Fruit fly (Drosophila melanogaster) whole organism, embryonic: ENCODE measurements around the gene beat-IIIc.

Experiments
- B-H2 ChIP-seq: fragments of 200-800 bp; sonication (Bioruptor generic); optimal IDR thresholded peaks from 2 replicates; lab custom pipeline; 2018; ENCODE audit warnings: missing biosample characterization, mild to moderate bottlenecking, missing genetic modification characterization
- CG11696 ChIP-seq: fragments of 200-800 bp; sonication (Bioruptor generic); IDR thresholded peaks from 2 replicates; pipeline ENCODE4 v1.3.6; 2022; ENCODE audit warnings: missing biosample characterization, missing genetic modification characterization
- CG12744 ChIP-seq: fragments of 200-800 bp; sonication (Bioruptor generic); optimal IDR thresholded peaks from 2 replicates; lab custom pipeline; 2016; ENCODE audit warnings: missing biosample characterization, missing genetic modification characterization
- CG12769 ChIP-seq: fragments of 200-800 bp; sonication (Bioruptor generic); optimal IDR thresholded peaks from 2 replicates; lab custom pipeline; 2019; ENCODE audit warnings: missing biosample characterization, mild to moderate bottlenecking, missing genetic modification characterization, moderate library complexity
- CG13424 ChIP-seq: fragments of 200-800 bp; sonication (Bioruptor generic); optimal IDR thresholded peaks from 2 replicates; lab custom pipeline; 2019; ENCODE audit warnings: missing biosample characterization, mild to moderate bottlenecking, missing genetic modification characterization, moderate library complexity
- CG15696 ChIP-seq: fragments of 200-800 bp; sonication (Bioruptor generic); optimal IDR thresholded peaks from 2 replicates; lab custom pipeline; 2019; ENCODE audit warnings: missing biosample characterization, mild to moderate bottlenecking, missing genetic modification characterization, moderate library complexity
- CG17612 ChIP-seq: fragments of 200-800 bp; sonication (Bioruptor generic); IDR thresholded peaks from 2 replicates; pipeline ENCODE4 v1.3.6; 2022; ENCODE audit warnings: missing biosample characterization, missing genetic modification characterization
- CG17802 ChIP-seq: fragments of 200-800 bp; sonication (Bioruptor generic); optimal IDR thresholded peaks from 2 replicates; lab custom pipeline; 2018; ENCODE audit warnings: missing biosample characterization, mild to moderate bottlenecking, missing genetic modification characterization, moderate library complexity
- CG17829 ChIP-seq: fragments of 200-800 bp; optimal IDR thresholded peaks from 2 replicates; lab custom pipeline; 2019; ENCODE audit warnings: missing biosample characterization, mild to moderate bottlenecking, missing genetic modification characterization, moderate library complexity
- CG18476 ChIP-seq: fragments of 200-800 bp; sonication (Bioruptor generic); optimal IDR thresholded peaks from 2 replicates; lab custom pipeline; 2016; ENCODE audit warnings: missing biosample characterization, mild to moderate bottlenecking, missing genetic modification characterization
- CG18764 ChIP-seq: fragments of 200-800 bp; sonication (Bioruptor generic); optimal IDR thresholded peaks from 3 replicates; lab custom pipeline; 2016; ENCODE audit warnings: missing biosample characterization, missing genetic modification characterization
- CG2202 ChIP-seq: fragments of 200-800 bp; sonication (Bioruptor generic); optimal IDR thresholded peaks from 2 replicates; lab custom pipeline; 2018; ENCODE audit warnings: missing biosample characterization, mild to moderate bottlenecking, missing genetic modification characterization
- CG3065 ChIP-seq: fragments of 200-800 bp; sonication (Bioruptor generic); optimal IDR thresholded peaks from 2 replicates; lab custom pipeline; 2016; ENCODE audit warnings: missing biosample characterization, missing genetic modification characterization
- CG31365 ChIP-seq: fragments of 200-800 bp; sonication (Bioruptor generic); optimal IDR thresholded peaks from 2 replicates; lab custom pipeline; 2018; ENCODE audit warnings: missing biosample characterization, mild to moderate bottlenecking, missing genetic modification characterization
- CG31388 ChIP-seq: fragments of 200-800 bp; sonication (Bioruptor generic); optimal IDR thresholded peaks from 2 replicates; lab custom pipeline; 2016; ENCODE audit warnings: missing biosample characterization, missing genetic modification characterization
- CG4617 ChIP-seq: fragments of 200-800 bp; sonication (Bioruptor generic); optimal IDR thresholded peaks from 3 replicates; lab custom pipeline; 2016; ENCODE audit warnings: missing biosample characterization, missing genetic modification characterization, borderline replicate concordance
- CG4730 ChIP-seq: fragments of 200-800 bp; sonication (Bioruptor generic); IDR thresholded peaks from 2 replicates; pipeline ENCODE4 v1.3.6; 2022; ENCODE audit warnings: missing biosample characterization, missing genetic modification characterization
- CG6175 ChIP-seq: fragments of 200-800 bp; sonication (Bioruptor generic); IDR thresholded peaks from 3 replicates; pipeline ENCODE4 v1.3.6; 2022; ENCODE audit warnings: missing biosample characterization, missing genetic modification characterization
- CG6813 ChIP-seq: fragments of 200-800 bp; sonication (Bioruptor generic); optimal IDR thresholded peaks from 2 replicates; lab custom pipeline; 2017; ENCODE audit warnings: missing biosample characterization, missing genetic modification characterization, mild to moderate bottlenecking, moderate library complexity, missing genetic modification reagents
- CG6854 ChIP-seq: fragments of 200-800 bp; sonication (Bioruptor generic); optimal IDR thresholded peaks from 3 replicates; lab custom pipeline; 2017; ENCODE audit warnings: missing biosample characterization, mild to moderate bottlenecking, missing genetic modification characterization
- CG8944 ChIP-seq: fragments of 200-800 bp; sonication (Bioruptor generic); optimal IDR thresholded peaks from 3 replicates; lab custom pipeline; 2016; ENCODE audit warnings: missing biosample characterization, missing genetic modification characterization
- CTCF ChIP-seq: fragments of 200-800 bp; sonication (Bioruptor generic); optimal IDR thresholded peaks from 2 replicates; lab custom pipeline; 2017; ENCODE audit warnings: missing biosample characterization, mild to moderate bottlenecking, missing genetic modification characterization, moderate library complexity
- Eip74EF ChIP-seq, 2 experiments: fragments of 200-800 bp in 1 of 2; fragments of >200 bp in 1 of 2; sonication (Bioruptor generic) in 1 of 2; optimal IDR thresholded peaks; 2 replicates each; lab custom pipeline; 2017 to 2019; ENCODE audit warnings: missing biosample characterization in 2 of 2, missing genetic modification characterization in 2 of 2, mild to moderate bottlenecking in 1 of 2, moderate library complexity in 1 of 2
- GATAe ChIP-seq: fragments of 200-800 bp; sonication (Bioruptor generic); conservative IDR thresholded peaks from 2 replicates; pipeline ENCODE4 v1.3.6; 2022; ENCODE audit warnings: missing biosample characterization, missing genetic modification characterization
- Hr3 ChIP-seq: fragments of 200-800 bp; sonication (Bioruptor generic); optimal IDR thresholded peaks from 3 replicates; lab custom pipeline; 2016; ENCODE audit warnings: missing biosample characterization, missing genetic modification characterization
- Hsf ChIP-seq: fragments of 200-800 bp; sonication (Bioruptor generic); optimal IDR thresholded peaks from 3 replicates; lab custom pipeline; 2016; ENCODE audit warnings: missing biosample characterization, missing genetic modification characterization
- Kr ChIP-seq: fragments of 200-800 bp; sonication (Bioruptor generic); optimal IDR thresholded peaks from 2 replicates; lab custom pipeline; 2017; ENCODE audit warnings: missing biosample characterization, mild to moderate bottlenecking, missing genetic modification characterization
- Mrtf ChIP-seq: fragments of 200-800 bp; sonication (Bioruptor generic); IDR thresholded peaks from 3 replicates; pipeline ENCODE4 v1.3.6; 2022; ENCODE audit warnings: missing biosample characterization, missing genetic modification characterization
- Neu2 ChIP-seq: fragments of 200-800 bp; sonication (Bioruptor generic); optimal IDR thresholded peaks from 3 replicates; lab custom pipeline; 2016; ENCODE audit warnings: missing biosample characterization, missing genetic modification characterization, borderline replicate concordance
- Nf-YC ChIP-seq: fragments of 200-800 bp; optimal IDR thresholded peaks from 3 replicates; lab custom pipeline; 2019; ENCODE audit warnings: missing biosample characterization, mild to moderate bottlenecking, missing genetic modification characterization, moderate library complexity
- Optix ChIP-seq: fragments of 200-800 bp; sonication (Bioruptor generic); IDR thresholded peaks from 3 replicates; pipeline ENCODE4 v1.3.6; 2022; ENCODE audit warnings: missing biosample characterization, missing genetic modification characterization
- Poxn ChIP-seq: fragments of 200-800 bp; sonication (Bioruptor generic); IDR thresholded peaks from 2 replicates; pipeline ENCODE4 v1.3.6; 2022; ENCODE audit warnings: missing biosample characterization, missing genetic modification characterization
- Ptx1 ChIP-seq: fragments of 200-800 bp; sonication (Bioruptor generic); IDR thresholded peaks from 2 replicates; pipeline ENCODE4 v1.3.6; 2022; ENCODE audit warnings: missing biosample characterization, missing genetic modification characterization
- Side ChIP-seq: fragments of 200-800 bp; sonication (Bioruptor generic); optimal IDR thresholded peaks from 2 replicates; lab custom pipeline; 2016; ENCODE audit warnings: missing biosample characterization, missing genetic modification characterization
- Sry-δ ChIP-seq: fragments of 200-800 bp; sonication (Bioruptor generic); optimal IDR thresholded peaks from 2 replicates; lab custom pipeline; 2016; ENCODE audit warnings: missing biosample characterization, missing genetic modification characterization
- Ssrp ChIP-seq: fragments of 200-800 bp; sonication (Bioruptor generic); optimal IDR thresholded peaks from 2 replicates; lab custom pipeline; 2018; ENCODE audit warnings: missing biosample characterization, mild to moderate bottlenecking, missing genetic modification characterization, moderate library complexity
- az2 ChIP-seq: fragments of 200-800 bp; sonication (Bioruptor generic); optimal IDR thresholded peaks from 3 replicates; lab custom pipeline; 2016; ENCODE audit warnings: missing biosample characterization, missing genetic modification characterization
- bab2 ChIP-seq: fragments of 200-800 bp; sonication (Bioruptor generic); optimal IDR thresholded peaks from 2 replicates; lab custom pipeline; 2016; ENCODE audit warnings: missing biosample characterization, missing genetic modification characterization
- bigmax ChIP-seq: fragments of 200-800 bp; sonication (Bioruptor generic); optimal IDR thresholded peaks from 2 replicates; lab custom pipeline; 2018; ENCODE audit warnings: missing biosample characterization, mild to moderate bottlenecking, missing genetic modification characterization
- cas ChIP-seq: fragments of 200-800 bp; sonication (Bioruptor generic); IDR thresholded peaks from 2 replicates; pipeline ENCODE4 v1.3.6; 2022; ENCODE audit warnings: missing biosample characterization, missing genetic modification characterization
- fd3F ChIP-seq: fragments of 200-800 bp; sonication (Bioruptor generic); optimal IDR thresholded peaks from 2 replicates; lab custom pipeline; 2018; ENCODE audit warnings: missing biosample characterization, mild to moderate bottlenecking, missing genetic modification characterization, moderate library complexity
- gsb ChIP-seq: fragments of 200-800 bp; sonication (Bioruptor generic); IDR thresholded peaks from 2 replicates; pipeline ENCODE4 v1.3.6; 2022; ENCODE audit warnings: missing biosample characterization, missing genetic modification characterization
- hth ChIP-seq: fragments of >200 bp; optimal IDR thresholded peaks from 2 replicates; lab custom pipeline; 2017; ENCODE audit warnings: inconsistent platforms
- jumu ChIP-seq: fragments of 200-800 bp; sonication (Bioruptor generic); optimal IDR thresholded peaks from 3 replicates; lab custom pipeline; 2016; ENCODE audit warnings: missing biosample characterization, missing genetic modification characterization
- kay ChIP-seq: fragments of 200-800 bp; sonication (Bioruptor generic); optimal IDR thresholded peaks from 2 replicates; lab custom pipeline; 2016; ENCODE audit warnings: missing biosample characterization, missing genetic modification characterization
- kni ChIP-seq: fragments of 200-800 bp; sonication (Bioruptor generic); optimal IDR thresholded peaks from 3 replicates; lab custom pipeline; 2017; ENCODE audit warnings: mild to moderate bottlenecking, missing biosample characterization, missing genetic modification reagents, missing genetic modification characterization
- luna ChIP-seq: fragments of 200-800 bp; sonication (Bioruptor generic); optimal IDR thresholded peaks from 2 replicates; lab custom pipeline; 2016; ENCODE audit warnings: missing biosample characterization, missing genetic modification characterization
- maf-S ChIP-seq: fragments of 200-800 bp; sonication (Bioruptor generic); optimal IDR thresholded peaks from 2 replicates; lab custom pipeline; 2016; ENCODE audit warnings: missing biosample characterization, missing genetic modification characterization
- nerfin-1 ChIP-seq: fragments of 200-800 bp; sonication (Bioruptor generic); optimal IDR thresholded peaks from 3 replicates; lab custom pipeline; 2019; ENCODE audit warnings: missing biosample characterization, mild to moderate bottlenecking, missing genetic modification characterization, moderate library complexity
- p53 ChIP-seq: fragments of 200-800 bp; sonication (Bioruptor generic); optimal IDR thresholded peaks from 2 replicates; lab custom pipeline; 2016; ENCODE audit warnings: missing biosample characterization, missing genetic modification characterization
- pho ChIP-seq: fragments of 200-800 bp; sonication (Bioruptor generic); optimal IDR thresholded peaks from 2 replicates; lab custom pipeline; 2016; ENCODE audit warnings: missing biosample characterization, missing genetic modification characterization
- sc ChIP-seq, 3 experiments: fragments of >200 bp in 2 of 3; fragments of 200-800 bp in 1 of 3; sonication (Bioruptor generic) in 1 of 3; optimal IDR thresholded peaks; 2 replicates in 2 of 3; 3 replicates in 1 of 3; lab custom pipeline; 2017; ENCODE audit warnings: mild to moderate bottlenecking in 1 of 3, missing biosample characterization in 1 of 3, missing genetic modification characterization in 1 of 3, missing genetic modification reagents in 1 of 3
- trh ChIP-seq: fragments of 200-800 bp; sonication (Bioruptor generic); optimal IDR thresholded peaks from 2 replicates; lab custom pipeline; 2016; ENCODE audit warnings: missing biosample characterization, missing genetic modification characterization

beat-IIIc gene

DNA sequence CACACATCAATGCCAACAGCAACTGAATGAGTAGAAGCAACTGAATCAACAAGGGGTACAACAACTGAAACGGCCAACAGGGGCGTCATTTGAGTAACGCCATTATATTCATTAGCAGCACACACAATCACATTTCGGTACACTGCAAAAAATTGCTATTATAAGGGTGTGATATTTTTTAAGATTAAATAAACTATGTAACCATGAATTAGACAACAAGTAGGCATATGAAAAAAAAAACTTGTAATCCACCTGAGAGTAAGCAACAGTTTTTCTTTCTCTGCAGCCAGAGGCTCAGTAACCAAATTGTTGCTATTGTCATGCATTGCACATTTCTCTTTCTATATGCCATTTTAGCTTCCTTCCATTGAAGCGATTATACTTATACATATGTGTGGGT is 56.7 kb downstream of the beat-IIIc start (continued):
- TF ChIP-seq fd3F (GFP tag; lab: Kevin White, UChicago) (no peak), bigmax (GFP tag; lab: Kevin White, UChicago) (no peak), cas (GFP tag; lab: Robert Waterston, UW) (0 out of 2 replicates have a peak, but pooled peaks have one; percentile 17), CG6175 (GFP tag; lab: Robert Waterston, UW) (no peak), CG15696 (tag; lab: Kevin White, UChicago) (no peak), bab2 (no peak), trh (GFP tag; lab: Kevin White, UChicago) (no peak), az2 (no peak), Poxn (GFP tag; lab: Robert Waterston, UW) (no peak), Eip74EF (GFP tag; optimal IDR thresholded peaks at IDR 0.05; lab: Kevin White, UChicago) (no peak), CG12744 (GFP tag; lab: Kevin White, UChicago) (no peak), kni (no peak), maf-S (GFP tag; lab: Kevin White, UChicago) (no peak), CG31388 (no peak), CG17802 (no peak), gsb (GFP tag; lab: Robert Waterston, UW) (no peak), CG2202 (tag; lab: Kevin White, UChicago) (no peak), CG31365 (tag; lab: Kevin White, UChicago) (no peak), CG12769 (no peak), Neu2 (GFP tag; lab: Kevin White, UChicago) (no peak), jumu (GFP tag; lab: Kevin White, UChicago) (no peak), CG6813 (GFP tag; lab: Kevin White, UChicago) (no peak), CG4730 (GFP tag; lab: Robert Waterston, UW) (no peak), Hsf (GFP tag; lab: Kevin White, UChicago) (peak; percentile 38), p53 (GFP tag; lab: Kevin White, UChicago) (no peak), CG8944 (GFP tag; lab: Kevin White, UChicago) (no peak), Ptx1 (no peak; the same call in 1 of the 2 replicates), hth (no peak), Ssrp (tag; lab: Kevin White, UChicago) (no peak), Mrtf (GFP tag; lab: Robert Waterston, UW) (no peak), GATAe (GFP tag; lab: Robert Waterston, UW) (no peak), CG3065 (no peak), Kr (GFP tag; lab: Kevin White, UChicago) (no peak), CG18764 (no peak), Sry-δ (no peak), CG4617 (no peak), luna (GFP tag; lab: Kevin White, UChicago) (no peak), CTCF (GFP tag; lab: Kevin White, UChicago) (no peak), CG18476 (GFP tag; lab: Kevin White, UChicago) (no peak), CG17829 (tag; lab: Kevin White, UChicago) (no peak), Nf-YC (no peak), kay (GFP tag; lab: Kevin White, UChicago) (no peak), CG13424 (tag; lab: Kevin White, UChicago) (peak; percentile 15), sc (optimal IDR thresholded peaks at IDR 0.05; lab: Kevin White, UChicago) (no peak), sc (GFP tag; optimal IDR thresholded peaks at IDR 0.05; lab: Kevin White, UChicago) (no peak), Side (GFP tag; lab: Kevin White, UChicago) (peak; percentile 9), Hr3 (GFP tag; lab: Kevin White, UChicago) (no peak), CG6854 (GFP tag; lab: Kevin White, UChicago) (no peak), nerfin-1 (no peak), pho (no peak), B-H2 (GFP tag; lab: Kevin White, UChicago) (no peak), CG17612 (GFP tag; lab: Robert Waterston, UW) (no peak), CG11696 (GFP tag; lab: Robert Waterston, UW) (no peak), Optix (GFP tag; lab: Robert Waterston, UW) (no peak)
